Fruit fly (Drosophila melanogaster): ENCODE results near the gene CG15628.

CG15628 gene

DNA sequence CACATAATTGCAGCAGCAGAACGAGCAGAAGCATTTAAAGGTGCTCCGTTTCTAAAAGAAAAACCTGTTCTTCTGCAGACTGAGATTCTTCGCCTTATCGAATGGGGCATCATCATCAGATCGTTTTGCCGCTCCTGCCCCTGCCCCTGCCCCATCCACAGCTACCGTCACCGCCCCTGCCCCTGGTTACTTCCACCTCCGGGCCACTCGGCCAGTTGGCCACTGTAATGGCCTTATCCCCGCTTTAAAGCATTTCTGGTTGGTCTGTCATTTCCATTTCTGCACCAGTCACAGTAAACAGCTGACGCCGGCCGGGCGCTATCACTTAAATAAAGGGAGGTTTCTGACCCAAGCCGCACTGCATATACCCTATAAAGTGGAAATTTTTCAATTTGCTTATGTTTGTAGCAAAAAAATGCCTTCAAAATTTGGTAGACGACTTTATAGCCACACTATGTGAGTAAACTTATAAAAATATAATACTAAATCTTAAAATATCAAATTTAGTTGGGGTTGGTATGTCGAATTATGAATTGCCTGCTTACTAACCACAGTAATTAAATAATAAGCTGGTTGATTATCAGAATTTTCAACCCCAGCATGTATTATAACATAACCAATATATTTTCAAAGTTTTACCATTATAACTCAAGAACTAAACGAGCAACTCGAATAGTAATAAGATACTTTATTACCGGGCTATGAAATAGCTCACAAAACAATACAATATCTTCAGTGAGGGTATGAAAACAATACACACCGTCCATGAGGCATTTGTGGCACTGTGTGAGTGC lies 10.7 kb upstream of the CG15628 start (continued):
- no peak for TF ChIP-seq CG14441 (GFP tag; IDR thresholded peaks at IDR 0.05)
- peak; percentile 68 for TF ChIP-seq caup (GFP tag; optimal IDR thresholded peaks at IDR 0.05; ENCODE audit: severe bottlenecking)
- TF ChIP-seq CG3726 (GFP tag; IDR thresholded peaks at IDR 0.05): no peak
- TF ChIP-seq sug (tag; optimal IDR thresholded peaks at IDR 0.05): peak; percentile 30
- TF ChIP-seq pita (GFP tag; optimal IDR thresholded peaks at IDR 0.05): no peak
- TF ChIP-seq abd-A (tag; optimal IDR thresholded peaks at IDR 0.05): no peak
- TF ChIP-seq vfl (GFP tag; optimal IDR thresholded peaks at IDR 0.05): no peak
- peak; percentile 69 for TF ChIP-seq BtbVII (GFP tag; optimal IDR thresholded peaks at IDR 0.05)
- no peak for TF ChIP-seq Sry-δ (GFP tag; optimal IDR thresholded peaks at IDR 0.05)
- no peak for TF ChIP-seq her (GFP tag; optimal IDR thresholded peaks at IDR 0.05)
- TF ChIP-seq cato (GFP tag; optimal IDR thresholded peaks at IDR 0.05; ENCODE audit: borderline replicate concordance): no peak
- peak; percentile 48 for TF ChIP-seq PHDP (tag; optimal IDR thresholded peaks at IDR 0.05)
- TF ChIP-seq Side (GFP tag; optimal IDR thresholded peaks at IDR 0.05): peak; percentile 3
- TF ChIP-seq HLH4C (GFP tag; IDR thresholded peaks at IDR 0.05; ENCODE audit: partially characterized antibody): no peak
- no peak for TF ChIP-seq ERR (GFP tag; optimal IDR thresholded peaks at IDR 0.05)
- no peak for TF ChIP-seq CG5245 (GFP tag; optimal IDR thresholded peaks at IDR 0.05)
- no peak for TF ChIP-seq YL-1 (GFP tag; optimal IDR thresholded peaks at IDR 0.05)
- TF ChIP-seq CG3163 (GFP tag; optimal IDR thresholded peaks at IDR 0.05): no peak
- no peak for TF ChIP-seq Tbp (GFP tag; optimal IDR thresholded peaks at IDR 0.05)
- TF ChIP-seq tin (GFP tag; optimal IDR thresholded peaks at IDR 0.05): peak; percentile 58
- TF ChIP-seq CG8478 (optimal IDR thresholded peaks at IDR 0.05): no peak
- no peak for TF ChIP-seq crc (GFP tag; optimal IDR thresholded peaks at IDR 0.05)
- TF ChIP-seq Mes4 (GFP tag; optimal IDR thresholded peaks at IDR 0.05): peak; percentile 9
- no peak for TF ChIP-seq mirr (GFP tag; optimal IDR thresholded peaks at IDR 0.05)
- no peak for TF ChIP-seq Dp (GFP tag; optimal IDR thresholded peaks at IDR 0.05)
- no peak for TF ChIP-seq Dll (GFP tag; IDR thresholded peaks at IDR 0.05; ENCODE audit: partially characterized antibody)
- peak; percentile 25; the same call in 1 of the 2 replicates for TF ChIP-seq ranshi (GFP tag; IDR thresholded peaks at IDR 0.05)
- no peak for TF ChIP-seq NFAT (GFP tag; IDR thresholded peaks at IDR 0.05)
- TF ChIP-seq Poxn (GFP tag; IDR thresholded peaks at IDR 0.05): no peak
- no peak for TF ChIP-seq cas (GFP tag; IDR thresholded peaks at IDR 0.05)
- TF ChIP-seq CG15073 (GFP tag; optimal IDR thresholded peaks at IDR 0.05): no peak
- TF ChIP-seq Bgb (GFP tag; IDR thresholded peaks at IDR 0.05; ENCODE audit: partially characterized antibody): no peak
- no peak for TF ChIP-seq CG14860 (GFP tag; IDR thresholded peaks at IDR 0.05; ENCODE audit: partially characterized antibody)
- TF ChIP-seq Nf-YB (GFP tag; optimal IDR thresholded peaks at IDR 0.05): peak; percentile 92
- TF ChIP-seq CG30020 (tag; optimal IDR thresholded peaks at IDR 0.05): peak; percentile 24
- TF ChIP-seq CG12236 (GFP tag; optimal IDR thresholded peaks at IDR 0.05): no peak
- no peak for TF ChIP-seq NC2β (GFP tag; optimal IDR thresholded peaks at IDR 0.05)
- no peak for TF ChIP-seq Dref (GFP tag; IDR thresholded peaks at IDR 0.05)
- peak; percentile 30 for TF ChIP-seq CG10654 (GFP tag; optimal IDR thresholded peaks at IDR 0.05)
- no peak for TF ChIP-seq h (optimal IDR thresholded peaks at IDR 0.05)
- no peak for TF ChIP-seq CG3065 (GFP tag; optimal IDR thresholded peaks at IDR 0.05)
- TF ChIP-seq cwo (GFP tag; optimal IDR thresholded peaks at IDR 0.05): no peak
- TF ChIP-seq pros (GFP tag; optimal IDR thresholded peaks at IDR 0.05): no peak
- TF ChIP-seq mld (GFP tag; IDR thresholded peaks at IDR 0.05; ENCODE audit: partially characterized antibody): no peak
- TF ChIP-seq CG6791 (GFP tag; IDR thresholded peaks at IDR 0.05; ENCODE audit: partially characterized antibody): no peak
- no peak for TF ChIP-seq gsb (GFP tag; IDR thresholded peaks at IDR 0.05)
- peak; percentile 29 for TF ChIP-seq Ets97D (GFP tag; optimal IDR thresholded peaks at IDR 0.05)
- TF ChIP-seq CG1792 (GFP tag; optimal IDR thresholded peaks at IDR 0.05): no peak
- TF ChIP-seq croc (GFP tag; conservative IDR thresholded peaks at IDR 0.05): 0 out of 3 replicates have a peak, but pooled peaks have one; percentile 20
- no peak for TF ChIP-seq tll (GFP tag; optimal IDR thresholded peaks at IDR 0.05)
